In genomic region chrIV:2725784-2726183, ce11 we compare ENCODE assay signal across 3 worm cellular contexts.
TF ChIP-seq lines count a peak whose summit lies in the region.

TSS of gene ubxn-2 (minus strand) at chrIV:2725819.

TF ChIP-seq in whole organism, L1 larva, 84 proteins besides CTCF, POLR2A, EP300 and RAD21 (continued from another document and continues in another):
- TF ChIP-seq aha-1 (tag; optimal IDR thresholded peaks at IDR 0.05; lab: Kevin White, UChicago) (peak; percentile 25), zag-1 (tag; optimal IDR thresholded peaks at IDR 0.05; lab: Kevin White, UChicago) (no peak), egl-13 (tag; optimal IDR thresholded peaks at IDR 0.05; lab: Kevin White, UChicago) (peak; percentile 66), efl-1 (optimal IDR thresholded peaks at IDR 0.05; lab: Kevin White, UChicago) (peak; percentile 79 to 86), efl-1 (GFP tag; optimal IDR thresholded peaks at IDR 0.05 in 1 of 2; lab: Kevin White, UChicago) (peak; percentile 82 to 98), dsc-1 (tag; optimal IDR thresholded peaks at IDR 0.05; lab: Kevin White, UChicago) (peak; percentile 88), nhr-90 (tag; optimal IDR thresholded peaks at IDR 0.05; lab: Kevin White, UChicago; ENCODE audit: poor library complexity) (peak; percentile 91), tlp-1 (tag; optimal IDR thresholded peaks at IDR 0.05; lab: Kevin White, UChicago) (no peak), ceh-63 (GFP tag; optimal IDR thresholded peaks at IDR 0.05; lab: Kevin White, UChicago) (no peak), fkh-4 (tag; optimal IDR thresholded peaks at IDR 0.05; lab: Kevin White, UChicago; ENCODE audit: borderline replicate concordance) (peak; percentile 56), mef-2 (tag; optimal IDR thresholded peaks at IDR 0.05; lab: Kevin White, UChicago) (no peak), sox-4 (tag; optimal IDR thresholded peaks at IDR 0.05; lab: Kevin White, UChicago) (peak; percentile 75), nhr-47 (tag; optimal IDR thresholded peaks at IDR 0.05; lab: Kevin White, UChicago) (peak; percentile 93), unc-30 (tag; optimal IDR thresholded peaks at IDR 0.05; lab: Kevin White, UChicago) (peak; percentile 65), ceh-88 (GFP tag; IDR thresholded peaks at IDR 0.05; lab: Robert Waterston, UW) (0 out of 2 replicates have a peak, but pooled peaks have one; percentile 43), ztf-4 (tag; optimal IDR thresholded peaks at IDR 0.05; lab: Kevin White, UChicago) (peak; percentile 14), lsy-2 (tag; optimal IDR thresholded peaks at IDR 0.05; lab: Kevin White, UChicago) (peak; percentile 89 to 90), mdl-1 (tag; optimal IDR thresholded peaks at IDR 0.05; lab: Kevin White, UChicago) (peak in 1 of 2 experiments; percentile 76), elt-3 (tag; optimal IDR thresholded peaks at IDR 0.05; lab: Kevin White, UChicago) (peak in 3 of 6 experiments; percentile 20 to 77 (median 63)), Y116A8C.19 (tag; optimal IDR thresholded peaks at IDR 0.05; lab: Kevin White, UChicago; ENCODE audit: borderline replicate concordance) (no peak), pqm-1 (tag; optimal IDR thresholded peaks at IDR 0.05; lab: Kevin White, UChicago) (no peak), unc-130 (tag; optimal IDR thresholded peaks at IDR 0.05; lab: Kevin White, UChicago) (peak; percentile 83), isw-1 (GFP tag; IDR thresholded peaks at IDR 0.05; lab: Robert Waterston, UW) (peak; percentile 87), tbx-2 (tag; optimal IDR thresholded peaks at IDR 0.05; lab: Kevin White, UChicago) (peak; percentile 91), ceh-82 (tag; optimal IDR thresholded peaks at IDR 0.05; lab: Kevin White, UChicago) (peak; percentile 89 to 91 (median 90)), nhr-85 (tag; lab: Kevin White, UChicago) (peak; percentile 91), C04F5.9 (tag; optimal IDR thresholded peaks at IDR 0.05; lab: Kevin White, UChicago) (peak; percentile 60), C16A3.4 (tag; optimal IDR thresholded peaks at IDR 0.05; lab: Kevin White, UChicago) (peak; percentile 70), lin-13 (GFP tag; optimal IDR thresholded peaks at IDR 0.05; lab: Kevin White, UChicago) (peak; percentile 78), dpl-1 (GFP tag; optimal IDR thresholded peaks at IDR 0.05; lab: Kevin White, UChicago) (peak; percentile 76 to 85 (median 85)), hpl-2 (GFP tag; optimal IDR thresholded peaks at IDR 0.05; lab: Kevin White, UChicago) (no peak), zip-4 (GFP tag; optimal IDR thresholded peaks at IDR 0.05; lab: Kevin White, UChicago) (peak; percentile 67), ces-1 (GFP tag; optimal IDR thresholded peaks at IDR 0.05; lab: Kevin White, UChicago) (no peak), pax-3 (tag; optimal IDR thresholded peaks at IDR 0.05; lab: Kevin White, UChicago) (peak; percentile 66), ceh-90 (tag; optimal IDR thresholded peaks at IDR 0.05; lab: Kevin White, UChicago) (peak; percentile 62), unc-86 (tag; optimal IDR thresholded peaks at IDR 0.05; lab: Kevin White, UChicago) (peak; percentile 81), sptf-1 (tag; optimal IDR thresholded peaks at IDR 0.05; lab: Kevin White, UChicago) (no peak), C34B4.2 (tag; optimal IDR thresholded peaks at IDR 0.05; lab: Kevin White, UChicago) (no peak), swsn-7 (tag; optimal IDR thresholded peaks at IDR 0.05; lab: Kevin White, UChicago) (peak; percentile 89), nhr-84 (tag; optimal IDR thresholded peaks at IDR 0.05; lab: Kevin White, UChicago) (no peak), nhr-11 (tag; optimal IDR thresholded peaks at IDR 0.05; lab: Kevin White, UChicago) (no peak), fos-1 (tag; optimal IDR thresholded peaks at IDR 0.05; lab: Kevin White, UChicago) (peak; percentile 54), sup-37 (GFP tag; optimal IDR thresholded peaks at IDR 0.05; lab: Kevin White, UChicago) (peak; percentile 57)

TF ChIP-seq in whole organism, L3 larva, 47 proteins besides CTCF, POLR2A, EP300 and RAD21 (continued from another document):
- TF ChIP-seq hmg-11 (tag; optimal IDR thresholded peaks at IDR 0.05; lab: Kevin White, UChicago) = peak; percentile 92
- no peak for TF ChIP-seq nhr-28 (tag; optimal IDR thresholded peaks at IDR 0.05; lab: Kevin White, UChicago)
- TF ChIP-seq ama-1 (optimal IDR thresholded peaks at IDR 0.05; lab: Kevin White, UChicago) = peak; percentile 35
- TF ChIP-seq nhr-43 (tag; optimal IDR thresholded peaks at IDR 0.05; lab: Kevin White, UChicago; ENCODE audit: poor library complexity, severe bottlenecking) = peak; percentile 66
- no peak for TF ChIP-seq zag-1 (tag; optimal IDR thresholded peaks at IDR 0.05; lab: Kevin White, UChicago)
- TF ChIP-seq daf-12 (tag; optimal IDR thresholded peaks at IDR 0.05; lab: Kevin White, UChicago) = no peak
- TF ChIP-seq elt-3 (tag; optimal IDR thresholded peaks at IDR 0.05; lab: Kevin White, UChicago) = no peak
- no peak for TF ChIP-seq fkh-2 (tag; optimal IDR thresholded peaks at IDR 0.05; lab: Kevin White, UChicago)
- no peak for TF ChIP-seq ZK546.5 (tag; optimal IDR thresholded peaks at IDR 0.05; lab: Kevin White, UChicago)
- TF ChIP-seq ceh-9 (tag; optimal IDR thresholded peaks at IDR 0.05; lab: Kevin White, UChicago) = no peak
- no peak for TF ChIP-seq ceh-16 (tag; optimal IDR thresholded peaks at IDR 0.05; lab: Kevin White, UChicago)
- TF ChIP-seq lsy-12 (tag; optimal IDR thresholded peaks at IDR 0.05; lab: Kevin White, UChicago) = no peak
- TF ChIP-seq nhr-23 (tag; optimal IDR thresholded peaks at IDR 0.05; lab: Kevin White, UChicago) = peak; percentile 69
- TF ChIP-seq egl-27 (tag; optimal IDR thresholded peaks at IDR 0.05; lab: Kevin White, UChicago) = no peak
- no peak for TF ChIP-seq mml-1 (tag; optimal IDR thresholded peaks at IDR 0.05; lab: Kevin White, UChicago)
- TF ChIP-seq ceh-28 (tag; optimal IDR thresholded peaks at IDR 0.05; lab: Kevin White, UChicago) = peak; percentile 51
- TF ChIP-seq skn-1 (tag; optimal IDR thresholded peaks at IDR 0.05; lab: Kevin White, UChicago) = peak; percentile 74
- peak; percentile 74 for TF ChIP-seq lin-39 (tag; optimal IDR thresholded peaks at IDR 0.05; lab: Kevin White, UChicago)
- TF ChIP-seq nhr-77 (tag; optimal IDR thresholded peaks at IDR 0.05; lab: Kevin White, UChicago) = no peak
- TF ChIP-seq nhr-76 (tag; optimal IDR thresholded peaks at IDR 0.05; lab: Kevin White, UChicago) = no peak
- TF ChIP-seq nhr-67 (tag; optimal IDR thresholded peaks at IDR 0.05; lab: Kevin White, UChicago) = no peak
- peak; percentile 70 for TF ChIP-seq snpc-4 (tag; optimal IDR thresholded peaks at IDR 0.05; lab: Kevin White, UChicago)
- TF ChIP-seq nhr-25 (tag; optimal IDR thresholded peaks at IDR 0.05; lab: Kevin White, UChicago) = peak; percentile 59
- no peak for TF ChIP-seq ztf-11 (tag; optimal IDR thresholded peaks at IDR 0.05; lab: Kevin White, UChicago)
- TF ChIP-seq R02D3.7 (tag; optimal IDR thresholded peaks at IDR 0.05; lab: Kevin White, UChicago) = peak; percentile 43
- no peak for TF ChIP-seq nhr-237 (tag; optimal IDR thresholded peaks at IDR 0.05; lab: Kevin White, UChicago)
- TF ChIP-seq aly-2 (tag; optimal IDR thresholded peaks at IDR 0.05; lab: Kevin White, UChicago) = no peak
- TF ChIP-seq pha-4 (tag; optimal IDR thresholded peaks at IDR 0.05; lab: Kevin White, UChicago) = peak; percentile 84

TF ChIP-seq in whole organism, young adult, 124 proteins besides CTCF, POLR2A, EP300 and RAD21 (continued from another document and continues in another):
- TF ChIP-seq F23B12.7 (tag; optimal IDR thresholded peaks at IDR 0.05; lab: Kevin White, UChicago; ENCODE audit: insufficient read depth) = peak; percentile 35
- no peak for TF ChIP-seq him-1 (tag; optimal IDR thresholded peaks at IDR 0.05; lab: Kevin White, UChicago)
- peak; percentile 33 for TF ChIP-seq atf-7 (tag; optimal IDR thresholded peaks at IDR 0.05; lab: Kevin White, UChicago)
- TF ChIP-seq rec-8 (tag; optimal IDR thresholded peaks at IDR 0.05; lab: Kevin White, UChicago) = peak in 1 of 2 experiments; percentile 1
- TF ChIP-seq madf-3 (GFP tag; IDR thresholded peaks at IDR 0.05; lab: Robert Waterston, UW) = 0 out of 2 replicates have a peak, but pooled peaks have one; percentile 60
- TF ChIP-seq pbrm-1 (GFP tag; IDR thresholded peaks at IDR 0.05; lab: Robert Waterston, UW) = peak; percentile 76
- no peak for TF ChIP-seq F10E7.11 (tag; optimal IDR thresholded peaks at IDR 0.05; lab: Kevin White, UChicago)
- TF ChIP-seq nfya-1 (tag; optimal IDR thresholded peaks at IDR 0.05; lab: Kevin White, UChicago; ENCODE audit: borderline replicate concordance, insufficient read depth) = no peak
- no peak for TF ChIP-seq B0019.2 (GFP tag; conservative IDR thresholded peaks at IDR 0.05; lab: Robert Waterston, UW)
- TF ChIP-seq somi-1 (GFP tag; optimal IDR thresholded peaks at IDR 0.05; lab: Kevin White, UChicago) = no peak
- TF ChIP-seq sptf-2 (GFP tag; optimal IDR thresholded peaks at IDR 0.05; lab: Kevin White, UChicago) = no peak
- TF ChIP-seq nfyb-1 (GFP tag; IDR thresholded peaks at IDR 0.05; lab: Robert Waterston, UW) = peak; percentile 83
- TF ChIP-seq mes-4 (tag; optimal IDR thresholded peaks at IDR 0.05; lab: Kevin White, UChicago) = no peak
- no peak for TF ChIP-seq Y67H2A.10 (GFP tag; conservative IDR thresholded peaks at IDR 0.05; lab: Robert Waterston, UW)
- peak; percentile 26 for TF ChIP-seq ceh-27 (GFP tag; optimal IDR thresholded peaks at IDR 0.05; lab: Kevin White, UChicago)
- no peak for TF ChIP-seq F22D6.2 (tag; optimal IDR thresholded peaks at IDR 0.05; lab: Kevin White, UChicago)
- no peak for TF ChIP-seq Y53F4B.3 (GFP tag; IDR thresholded peaks at IDR 0.05; lab: Robert Waterston, UW)
- TF ChIP-seq gei-17 (GFP tag; optimal IDR thresholded peaks at IDR 0.05; lab: Kevin White, UChicago) = peak; percentile 18
- no peak for TF ChIP-seq nhr-120 (GFP tag; IDR thresholded peaks at IDR 0.05; lab: Robert Waterston, UW)
- no peak for TF ChIP-seq zim-3 (tag; optimal IDR thresholded peaks at IDR 0.05; lab: Kevin White, UChicago)
- TF ChIP-seq hsf-1 (GFP tag; IDR thresholded peaks at IDR 0.05; lab: Robert Waterston, UW) = peak; percentile 67; the same call in 1 of the 2 replicates
- TF ChIP-seq sdz-38 (tag; optimal IDR thresholded peaks at IDR 0.05; lab: Kevin White, UChicago) = no peak
- peak; percentile 61; the same call in 1 of the 2 replicates for TF ChIP-seq hmg-20 (GFP tag; IDR thresholded peaks at IDR 0.05; lab: Robert Waterston, UW)
- TF ChIP-seq madf-8 (GFP tag; conservative IDR thresholded peaks at IDR 0.05; lab: Robert Waterston, UW) = no peak; the same call in 1 of the 2 replicates
- TF ChIP-seq sea-2 (GFP tag; IDR thresholded peaks at IDR 0.05; lab: Robert Waterston, UW) = no peak
- no peak for TF ChIP-seq B0261.1 (tag; optimal IDR thresholded peaks at IDR 0.05; lab: Kevin White, UChicago)
- TF ChIP-seq let-526 (GFP tag; IDR thresholded peaks at IDR 0.05; lab: Robert Waterston, UW) = no peak
- peak in 1 of 3 experiments; percentile 70 for TF ChIP-seq lin-35 (GFP tag; optimal IDR thresholded peaks at IDR 0.05; lab: Kevin White, UChicago)
- TF ChIP-seq ztf-26 (tag; optimal IDR thresholded peaks at IDR 0.05; lab: Kevin White, UChicago) = peak; percentile 70
- TF ChIP-seq D2030.7 (GFP tag; IDR thresholded peaks at IDR 0.05; lab: Robert Waterston, UW) = peak; percentile 64
- TF ChIP-seq bed-2 (GFP tag; IDR thresholded peaks at IDR 0.05; lab: Robert Waterston, UW) = no peak
- no peak for TF ChIP-seq aptf-2 (GFP tag; conservative IDR thresholded peaks at IDR 0.05; lab: Robert Waterston, UW)
- no peak for TF ChIP-seq fkh-3 (tag; optimal IDR thresholded peaks at IDR 0.05; lab: Kevin White, UChicago)
- no peak for TF ChIP-seq lag-1 (GFP tag; IDR thresholded peaks at IDR 0.05; lab: Robert Waterston, UW)
- no peak for TF ChIP-seq cebp-1 (GFP tag; IDR thresholded peaks at IDR 0.05; lab: Robert Waterston, UW)
- peak; percentile 78 for TF ChIP-seq cebp-1 (tag; optimal IDR thresholded peaks at IDR 0.05; lab: Kevin White, UChicago)
- no peak for TF ChIP-seq nfya-2 (GFP tag; IDR thresholded peaks at IDR 0.05; lab: Robert Waterston, UW)
- no peak for TF ChIP-seq Y79H2A.3 (GFP tag; conservative IDR thresholded peaks at IDR 0.05; lab: Robert Waterston, UW)
- TF ChIP-seq B0336.3 (GFP tag; IDR thresholded peaks at IDR 0.05; lab: Robert Waterston, UW) = peak; percentile 73
- TF ChIP-seq F37B4.10 (GFP tag; IDR thresholded peaks at IDR 0.05; lab: Robert Waterston, UW) = no peak
- no peak for TF ChIP-seq ztf-6 (GFP tag; IDR thresholded peaks at IDR 0.05; lab: Robert Waterston, UW)
- no peak for TF ChIP-seq K12H6.12 (tag; optimal IDR thresholded peaks at IDR 0.05; lab: Kevin White, UChicago)
- no peak for TF ChIP-seq bed-1 (GFP tag; IDR thresholded peaks at IDR 0.05; lab: Robert Waterston, UW)
- no peak for TF ChIP-seq F49E8.2 (tag; optimal IDR thresholded peaks at IDR 0.05; lab: Kevin White, UChicago; ENCODE audit: insufficient read depth)
- peak; percentile 34 for TF ChIP-seq xnd-1 (tag; optimal IDR thresholded peaks at IDR 0.05; lab: Kevin White, UChicago)
- TF ChIP-seq snpc-4 (GFP tag; optimal IDR thresholded peaks at IDR 0.05; lab: Kevin White, UChicago) = no peak
- peak in 2 of 4 experiments; percentile 34 to 49 for TF ChIP-seq snpc-4 (tag; optimal IDR thresholded peaks at IDR 0.05; lab: Kevin White, UChicago)
- TF ChIP-seq T07F8.4 (tag; optimal IDR thresholded peaks at IDR 0.05; lab: Kevin White, UChicago) = no peak
- TF ChIP-seq cebp-2 (GFP tag; IDR thresholded peaks at IDR 0.05; lab: Robert Waterston, UW) = no peak
- peak; percentile 31 for TF ChIP-seq efl-1 (GFP tag; optimal IDR thresholded peaks at IDR 0.05; lab: Kevin White, UChicago)
- TF ChIP-seq snpc-3.4 (tag; optimal IDR thresholded peaks at IDR 0.05; lab: Kevin White, UChicago) = no peak
- TF ChIP-seq unc-130 (GFP tag; optimal IDR thresholded peaks at IDR 0.05; lab: Kevin White, UChicago) = peak; percentile 19
- TF ChIP-seq aptf-3 (GFP tag; IDR thresholded peaks at IDR 0.05; lab: Robert Waterston, UW) = no peak
- peak; percentile 96 for TF ChIP-seq ztf-18 (tag; optimal IDR thresholded peaks at IDR 0.05; lab: Kevin White, UChicago)
- no peak for TF ChIP-seq unc-62 (GFP tag; optimal IDR thresholded peaks at IDR 0.05; lab: Kevin White, UChicago)
- TF ChIP-seq madf-10 (tag; optimal IDR thresholded peaks at IDR 0.05; lab: Kevin White, UChicago) = no peak
- peak; percentile 21 for TF ChIP-seq snpc-1.3 (tag; optimal IDR thresholded peaks at IDR 0.05; lab: Kevin White, UChicago; ENCODE audit: insufficient read depth)
- peak; percentile 65 for TF ChIP-seq F33H1.4 (GFP tag; IDR thresholded peaks at IDR 0.05; lab: Robert Waterston, UW)
- no peak for TF ChIP-seq ets-4 (GFP tag; optimal IDR thresholded peaks at IDR 0.05; lab: Kevin White, UChicago)
- TF ChIP-seq madf-6 (GFP tag; IDR thresholded peaks at IDR 0.05; lab: Robert Waterston, UW) = peak; percentile 62
- TF ChIP-seq attf-6 (GFP tag; IDR thresholded peaks at IDR 0.05; lab: Robert Waterston, UW) = 0 out of 2 replicates have a peak, but pooled peaks have one; percentile 33
- no peak for TF ChIP-seq ceh-79 (tag; optimal IDR thresholded peaks at IDR 0.05; lab: Kevin White, UChicago)
- peak; percentile 52 for TF ChIP-seq lsl-1 (GFP tag; optimal IDR thresholded peaks at IDR 0.05; lab: Kevin White, UChicago)
- TF ChIP-seq chd-7 (tag; optimal IDR thresholded peaks at IDR 0.05; lab: Kevin White, UChicago) = no peak
- peak; percentile 89 for TF ChIP-seq mcd-1 (GFP tag; IDR thresholded peaks at IDR 0.05; lab: Robert Waterston, UW)
- TF ChIP-seq pha-4 (tag; optimal IDR thresholded peaks at IDR 0.05; lab: Kevin White, UChicago) = no peak
- no peak for TF ChIP-seq Y95B8A.8 (GFP tag; IDR thresholded peaks at IDR 0.05; lab: Robert Waterston, UW)
- 0 out of 2 replicates have a peak, but pooled peaks have one; percentile 19 for TF ChIP-seq ceh-91 (GFP tag; IDR thresholded peaks at IDR 0.05; lab: Robert Waterston, UW)
- TF ChIP-seq ztf-28 (GFP tag; IDR thresholded peaks at IDR 0.05; lab: Robert Waterston, UW) = no peak
- TF ChIP-seq hrde-1 (tag; optimal IDR thresholded peaks at IDR 0.05; lab: Kevin White, UChicago; ENCODE audit: borderline replicate concordance) = no peak
- no peak for TF ChIP-seq B0035.1 (tag; optimal IDR thresholded peaks at IDR 0.05; lab: Kevin White, UChicago)
- no peak for TF ChIP-seq C06A6.2 (GFP tag; conservative IDR thresholded peaks at IDR 0.05; lab: Robert Waterston, UW)
